Worm (Caenorhabditis elegans) whole organism, dauer: ENCODE results near the gene F55C5.17.

Experiments used
- unc-62 ChIP-seq: sonication (generic microtip); optimal IDR thresholded peaks from 2 replicates; lab custom pipeline; 2017; ENCODE audit warnings: missing biosample characterization, missing genetic modification reagents, missing genetic modification characterization

F55C5.17 gene

DNA sequence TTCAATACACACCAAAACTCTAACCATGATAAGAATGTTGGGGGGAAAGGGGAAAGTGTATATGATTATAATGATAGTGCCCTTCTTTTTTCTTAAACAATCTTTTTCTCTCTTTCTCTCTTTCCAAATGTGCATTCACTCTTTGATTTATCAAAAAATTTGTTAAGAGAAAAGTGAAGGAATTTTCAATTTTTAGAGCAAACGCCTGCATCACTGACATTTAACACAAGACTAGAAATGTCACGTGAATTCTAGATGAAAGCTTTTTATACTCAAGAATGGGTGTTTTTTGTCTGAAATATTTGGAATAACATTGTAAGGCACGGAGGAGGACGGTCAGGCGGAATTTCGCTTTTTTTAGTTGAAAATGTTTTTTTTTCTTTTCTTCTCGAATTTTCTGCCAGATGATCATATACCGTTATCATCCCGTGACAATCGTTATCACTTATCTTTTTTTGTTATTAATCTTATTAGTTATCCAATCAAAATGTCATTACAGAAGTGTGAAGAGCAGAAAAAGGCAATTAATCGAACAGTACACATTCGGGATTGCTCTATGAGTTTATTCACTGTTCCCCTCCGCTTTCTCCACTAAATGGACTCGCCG, at the start of gene F55C5.17, which contains the start of gene frm-7:
TSS of gene F55C5.17 (plus strand) at position 557 of the 607 bp plus-strand sequence.
TSS of gene frm-7 (plus strand) at position 500 of the 607 bp plus-strand sequence.
- no peak for TF ChIP-seq unc-62

DNA sequence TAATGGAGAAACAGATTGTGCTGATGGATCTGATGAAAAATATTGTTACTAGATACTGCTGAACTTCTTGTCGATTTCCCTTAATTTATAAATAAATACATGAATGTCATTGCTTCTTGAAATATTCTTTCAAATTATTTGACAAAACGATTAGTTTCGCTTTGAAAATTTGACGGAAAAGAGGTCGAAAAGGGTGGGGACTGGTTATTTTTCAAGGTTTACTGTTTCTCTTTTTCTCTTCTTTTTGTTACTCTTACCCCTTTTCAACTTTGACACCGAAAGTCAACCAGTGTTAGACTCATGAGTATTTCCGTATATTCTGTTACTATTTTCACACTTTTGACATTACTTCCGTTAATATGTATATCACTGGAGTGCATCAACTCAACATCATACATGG, 47.0 kb upstream of the F55C5.17 start, which contains the start of gene T04H1.12:
TSS of gene T04H1.12 (plus strand) at position 301 of the 400 bp plus-strand sequence.
- no peak for TF ChIP-seq unc-62

DNA sequence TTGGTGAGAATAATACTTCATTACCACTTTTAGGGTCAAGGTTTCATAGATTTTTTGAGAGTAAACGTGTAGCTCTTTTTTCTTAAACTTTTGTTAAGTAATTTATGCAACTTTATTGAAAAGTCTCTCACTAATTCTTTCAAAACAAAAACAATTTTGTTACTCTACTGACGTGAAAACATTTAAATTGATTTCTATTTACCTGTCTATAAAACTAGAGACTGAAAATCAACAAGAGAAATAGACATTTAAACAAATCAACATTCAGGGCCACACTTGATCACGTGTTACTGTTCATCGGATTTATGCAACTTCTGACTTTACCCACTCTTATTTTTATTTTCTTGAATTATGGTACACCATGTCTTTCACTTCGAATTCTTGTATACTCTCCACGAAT, 45.9 kb upstream of the F55C5.17 start, which contains the start of gene ugt-55:
TSS of gene ugt-55 (plus strand) at position 301 of the 400 bp plus-strand sequence.
- no peak for TF ChIP-seq unc-62

DNA sequence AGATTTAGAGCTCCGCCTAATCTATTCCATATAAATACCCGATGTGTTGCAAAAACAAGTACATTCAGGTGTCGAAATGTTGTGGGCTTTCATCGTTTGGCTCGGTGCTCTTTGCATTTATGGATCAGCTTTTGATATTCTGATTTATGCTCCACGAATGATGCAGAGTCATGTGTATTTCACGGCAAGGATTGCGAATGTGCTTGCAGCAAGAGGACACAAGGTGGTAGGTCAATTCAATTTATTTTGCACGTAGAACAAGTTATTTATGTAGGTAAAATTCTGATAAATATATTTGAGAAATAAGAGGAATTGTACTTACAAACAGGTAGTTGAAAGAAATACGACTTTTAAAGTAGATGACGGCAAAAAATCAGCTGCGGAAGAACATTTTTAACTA, 43.4 kb upstream of the F55C5.17 start, which contains the start of gene ugt-56:
TSS of gene ugt-56 (plus strand) at position 61 of the 400 bp plus-strand sequence.
- TF ChIP-seq unc-62: no peak

DNA sequence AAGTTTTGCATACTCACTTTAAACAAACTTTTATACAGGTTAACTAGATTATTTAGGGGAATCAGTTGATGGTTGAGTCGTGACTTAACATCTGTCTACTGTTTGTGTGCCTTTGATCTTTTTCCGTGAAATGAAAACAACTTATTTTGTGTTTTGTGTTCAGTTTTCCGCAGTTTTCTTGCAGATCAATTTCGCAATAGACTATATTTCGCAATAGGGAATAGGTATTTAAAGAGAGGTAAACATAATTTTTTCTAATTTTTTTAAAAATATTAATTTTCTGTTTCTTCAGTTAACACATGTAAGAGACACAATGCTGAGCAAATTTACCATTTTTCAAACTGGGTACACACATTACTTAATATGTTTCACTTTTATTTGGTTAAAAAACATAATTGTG, 41.0 kb upstream of the F55C5.17 start, which contains the start of gene tbb-6:
TSS of gene tbb-6 (plus strand) at position 155 of the 400 bp plus-strand sequence.
- no peak for TF ChIP-seq unc-62

DNA sequence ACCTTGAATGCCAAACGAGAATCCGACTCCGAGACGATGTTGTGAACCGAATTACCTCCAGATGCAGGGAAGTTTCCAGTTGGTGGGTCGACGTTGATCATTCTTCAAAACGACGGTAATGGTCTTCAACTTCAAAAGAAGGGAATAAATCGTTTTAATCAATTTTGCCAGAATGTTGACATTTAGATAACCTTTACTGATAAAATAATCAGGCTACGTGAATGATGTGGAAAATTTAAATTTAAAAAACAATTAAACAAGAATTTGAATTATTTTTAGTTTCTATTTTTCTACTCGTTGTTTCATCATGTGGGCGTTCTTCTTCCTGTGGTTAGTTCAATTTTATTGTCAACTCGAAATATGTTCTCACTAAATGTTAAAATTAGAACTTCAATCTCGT, 38.6 kb upstream of the F55C5.17 start, which contains the start of gene ssp-35:
TSS of gene ssp-35 (minus strand) at position 101 of the 400 bp plus-strand sequence.
- TF ChIP-seq unc-62: no peak

DNA sequence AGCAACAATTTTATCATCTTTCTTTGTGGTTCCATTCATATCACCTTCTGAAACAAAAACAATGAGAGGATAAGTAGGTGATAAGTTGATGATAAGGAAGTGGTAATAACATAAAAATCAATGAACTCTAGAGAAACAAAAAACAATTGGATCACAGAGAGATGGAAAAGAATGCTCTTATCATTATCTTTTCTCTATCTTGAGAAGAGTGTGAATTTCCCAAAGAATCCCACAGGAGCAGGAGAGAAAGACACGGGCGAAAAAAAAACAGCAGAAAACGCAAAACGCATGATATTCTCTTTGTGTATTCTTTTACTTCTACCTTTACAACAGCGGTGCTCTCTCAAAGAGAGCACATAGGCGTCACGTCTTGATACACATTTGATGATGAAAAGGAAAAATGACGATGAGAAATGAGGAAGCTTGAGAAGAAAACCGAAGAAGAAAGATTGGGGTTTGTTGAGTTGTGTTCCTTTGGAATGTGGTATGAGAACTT, 33.0 kb upstream of the F55C5.17 start, which contains the start of gene twk-24:
TSS of gene twk-24 (minus strand) at position 51 of the 496 bp plus-strand sequence.
- no peak for TF ChIP-seq unc-62

DNA sequence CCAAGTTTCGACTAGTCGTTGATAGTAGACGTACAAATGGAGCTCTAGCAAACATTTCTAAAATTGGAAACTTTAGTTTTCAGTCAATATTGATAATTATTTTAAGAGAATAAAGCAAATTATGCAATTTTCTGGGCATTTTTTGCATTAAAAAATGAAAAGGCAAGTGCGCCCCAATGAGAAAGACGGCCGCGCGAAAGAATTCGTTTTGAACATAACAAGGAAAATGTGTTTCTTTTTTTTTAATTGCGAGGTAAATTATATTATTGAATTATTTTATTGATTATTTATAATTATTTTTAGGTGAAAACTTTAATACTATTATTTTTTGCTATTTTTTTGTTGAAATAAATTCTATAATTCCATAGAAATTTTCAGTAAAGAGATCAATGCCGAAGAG, 30.8 kb upstream of the F55C5.17 start, which contains the start of the genes tsfm-1 and capg-2:
TSS of gene tsfm-1 (minus strand) at position 57 of the 400 bp plus-strand sequence.
TSS of gene capg-2 (plus strand) at position 379 of the 400 bp plus-strand sequence.
- TF ChIP-seq unc-62: no peak

DNA sequence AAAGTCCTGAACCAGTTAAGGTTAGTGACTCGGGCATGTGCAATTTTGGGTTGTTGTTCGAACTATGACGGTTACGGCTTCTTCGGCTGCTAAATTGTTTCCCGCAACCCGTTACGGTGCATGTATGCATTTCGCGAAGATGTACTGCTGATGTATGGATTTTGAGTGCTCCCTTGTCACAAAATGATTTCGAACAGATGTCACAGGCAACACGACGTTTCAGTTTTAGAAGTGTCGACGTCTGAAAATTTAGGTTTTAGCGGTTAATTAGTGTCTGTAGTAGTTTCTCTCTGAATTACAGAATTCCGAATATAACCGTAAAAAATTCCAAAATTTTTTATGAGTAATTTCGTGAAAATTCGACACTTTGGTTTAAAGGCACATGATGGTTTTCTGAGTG, 26.6 kb upstream of the F55C5.17 start:
- TF ChIP-seq unc-62: no peak

DNA sequence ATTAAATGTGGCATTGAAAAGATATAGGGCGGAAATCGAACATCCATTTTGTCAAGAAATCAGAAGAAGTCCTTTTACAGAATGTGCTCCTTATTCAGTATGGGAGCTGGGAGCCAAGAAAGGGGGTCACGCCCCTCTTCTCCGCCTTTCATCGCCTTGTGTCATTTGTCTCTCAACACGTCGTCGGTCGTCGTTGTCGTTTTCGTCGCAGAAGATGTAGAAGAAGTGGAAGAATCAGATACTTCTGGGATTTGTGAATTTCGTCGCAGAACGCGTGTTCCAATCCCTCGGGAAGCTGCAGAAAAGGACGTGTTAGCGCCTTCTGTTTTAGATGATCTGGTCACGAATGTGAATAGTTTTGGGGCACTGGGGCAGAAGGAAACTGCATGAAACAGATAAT, 25.4 kb upstream of the F55C5.17 start, which contains the start of gene bnc-1:
TSS of gene bnc-1 (minus strand) at position 101 of the 400 bp plus-strand sequence.
- no peak for TF ChIP-seq unc-62

DNA sequence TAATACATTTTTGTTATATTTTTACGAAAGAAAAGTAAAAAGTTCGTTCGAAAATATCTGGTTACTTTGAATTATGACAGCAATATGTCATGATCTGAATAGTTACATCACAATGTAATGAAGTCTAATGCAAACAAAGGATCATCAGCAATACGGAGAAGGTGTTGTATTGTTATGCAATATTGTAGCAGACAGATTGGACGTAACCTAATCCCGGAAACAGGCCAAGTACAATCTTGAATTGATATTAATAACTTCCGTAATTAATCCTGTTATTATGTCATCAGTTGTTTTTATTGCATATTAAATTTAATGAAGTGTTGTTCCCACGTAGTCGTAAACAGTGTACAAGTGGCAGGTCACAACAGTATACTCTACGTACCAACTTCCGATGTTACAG, 20.8 kb upstream of the F55C5.17 start:
- no peak for TF ChIP-seq unc-62

DNA sequence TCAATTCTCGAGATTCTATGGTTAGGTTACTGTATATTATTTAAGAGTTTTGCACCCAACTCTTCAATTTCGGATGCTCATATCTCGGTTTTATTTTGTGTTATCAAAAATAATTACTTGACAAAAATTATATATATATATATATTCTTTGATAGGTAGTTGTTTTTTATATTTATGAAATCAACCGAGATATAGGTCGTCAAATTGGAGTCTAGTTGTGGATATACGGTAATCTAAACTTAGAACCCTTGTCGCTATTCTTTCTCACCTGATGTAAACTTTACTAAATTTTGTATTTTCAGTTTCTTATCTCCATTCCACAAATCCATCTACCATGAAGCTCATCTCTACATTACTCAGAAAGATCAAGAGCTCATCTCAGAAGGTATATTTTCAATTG, 19.2 kb upstream of the F55C5.17 start, which contains the start of gene F55C5.10:
TSS of gene F55C5.10 (plus strand) at position 301 of the 400 bp plus-strand sequence.
- TF ChIP-seq unc-62: no peak

DNA sequence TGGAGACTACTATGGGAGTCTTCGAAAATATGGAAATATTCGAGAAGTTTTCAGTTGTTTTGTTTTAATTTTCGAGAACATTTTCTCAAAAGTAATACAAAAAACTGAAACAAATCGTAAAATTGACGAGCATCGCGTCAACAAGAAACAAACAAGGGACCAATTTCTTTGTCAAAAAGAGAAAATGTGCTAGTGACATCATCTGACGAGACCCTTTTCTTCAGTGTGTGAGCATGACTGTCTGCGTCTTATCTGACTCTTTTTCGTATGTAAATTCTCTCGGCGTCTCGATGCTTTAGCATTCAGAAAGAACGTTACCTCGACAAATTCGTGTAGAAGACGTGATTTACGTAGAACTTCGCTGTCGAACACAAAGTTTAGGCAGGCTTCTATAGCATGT, 14.7 kb upstream of the F55C5.17 start:
- TF ChIP-seq unc-62: no peak

DNA sequence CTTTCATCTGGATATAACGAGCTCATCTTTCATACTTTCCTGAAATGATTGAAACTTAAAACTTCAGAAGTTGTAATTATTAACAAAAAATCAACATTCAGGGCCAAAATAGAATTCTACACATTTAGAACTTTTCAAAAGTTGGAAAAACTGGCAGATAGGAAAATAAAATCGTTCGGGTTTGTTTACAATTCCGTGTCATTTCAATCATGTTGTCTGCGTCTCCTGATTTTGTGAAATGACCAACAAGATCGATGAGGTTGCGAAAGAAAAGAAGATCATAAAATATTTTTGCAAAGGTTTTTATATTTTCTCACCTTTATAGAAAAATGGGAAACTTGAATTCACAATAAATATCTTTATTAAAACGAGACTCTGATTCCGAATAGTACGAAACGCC, 13.8 kb upstream of the F55C5.17 start, which contains the start of gene rskd-1:
TSS of gene rskd-1 (minus strand) at position 39 of the 400 bp plus-strand sequence.
- TF ChIP-seq unc-62: no peak

DNA sequence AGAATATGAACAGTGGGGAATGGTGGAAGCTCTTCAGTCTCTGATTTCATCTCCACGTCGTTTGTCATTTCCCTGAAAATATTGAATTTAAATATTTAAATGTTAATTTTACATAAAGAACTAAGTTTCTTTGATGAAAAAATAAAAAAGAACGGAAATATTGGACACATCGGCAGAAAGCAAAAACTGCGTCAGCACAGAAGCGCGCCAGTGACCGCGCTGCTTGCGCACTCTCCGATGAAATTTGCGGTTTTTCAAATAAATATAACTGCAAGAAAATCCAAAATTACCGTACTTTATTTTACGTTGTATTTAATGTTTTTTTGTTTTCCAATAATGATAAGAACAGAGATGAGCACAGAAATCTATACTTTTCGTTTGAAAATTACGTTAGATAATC, 10.8 kb upstream of the F55C5.17 start, which contains the start of the genes srpa-68 and srh-16:
TSS of gene srpa-68 (minus strand) at position 72 of the 400 bp plus-strand sequence.
TSS of gene srh-16 (plus strand) at position 275 of the 400 bp plus-strand sequence.
- no peak for TF ChIP-seq unc-62

DNA sequence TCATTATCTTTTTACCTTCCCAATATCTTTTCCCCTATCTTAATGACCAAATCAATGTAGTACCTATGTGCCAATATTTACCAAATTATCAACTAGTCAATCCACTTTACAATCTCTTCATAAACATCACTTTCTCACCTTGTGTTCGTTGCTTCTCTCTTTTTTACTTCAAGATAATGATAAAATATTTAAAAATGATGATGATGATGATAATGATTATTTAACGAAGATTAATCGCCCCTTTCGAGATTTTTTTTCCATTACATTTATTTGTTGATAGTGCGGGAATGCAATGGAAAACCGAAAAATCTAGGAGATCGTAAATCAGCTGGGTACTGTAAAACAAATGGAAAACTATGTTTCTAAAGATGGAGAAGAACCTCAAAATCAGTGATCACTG, 8.2 kb upstream of the F55C5.17 start:
- no peak for TF ChIP-seq unc-62

DNA sequence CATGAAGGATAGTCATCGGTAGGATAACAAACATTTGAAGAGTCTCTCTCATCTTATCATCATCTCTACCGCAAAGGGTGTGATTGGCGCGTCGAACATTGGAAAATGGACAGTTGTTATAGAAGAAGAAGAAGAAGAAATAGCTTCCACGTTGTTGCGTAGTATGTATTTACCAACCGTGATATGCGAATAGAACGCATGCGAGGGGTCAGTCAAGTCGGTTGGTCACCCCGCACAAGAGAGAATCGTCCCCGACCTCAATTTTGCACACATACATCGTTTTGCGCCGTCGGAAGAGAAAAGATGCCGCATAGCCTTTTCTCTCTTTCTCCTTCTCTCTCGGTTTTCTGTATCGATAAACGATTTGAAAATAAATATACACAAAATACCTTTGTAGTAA, 7.3 kb upstream of the F55C5.17 start:
- TF ChIP-seq unc-62: no peak
